Fruit fly (Drosophila melanogaster) whole organism, embryonic: Measurements from ENCODE around the gene CG14984.

ENCODE experiments used
- Bdp1 ChIP-seq: fragments of 200-800 bp; sonication (Bioruptor generic); optimal IDR thresholded peaks from 3 replicates; lab custom pipeline; 2016; ENCODE audit warnings: missing biosample characterization, missing genetic modification characterization
- CG10321 ChIP-seq: fragments of 200-800 bp; sonication (Bioruptor generic); IDR thresholded peaks from 2 replicates; pipeline ENCODE4 v1.3.6; 2022; ENCODE audit warnings: missing biosample characterization, missing genetic modification characterization
- CG12219 ChIP-seq: fragments of 200-800 bp; sonication (Bioruptor generic); optimal IDR thresholded peaks from 3 replicates; lab custom pipeline; 2018; ENCODE audit warnings: missing biosample characterization, mild to moderate bottlenecking, missing genetic modification characterization
- CG12299 ChIP-seq: fragments of 200-800 bp; sonication (Bioruptor generic); optimal IDR thresholded peaks from 2 replicates; lab custom pipeline; 2018; ENCODE audit warnings: missing biosample characterization, mild to moderate bottlenecking, missing genetic modification characterization
- CG12391 ChIP-seq: fragments of 200-800 bp; sonication (Bioruptor generic); optimal IDR thresholded peaks from 3 replicates; lab custom pipeline; 2018; ENCODE audit warnings: missing biosample characterization, mild to moderate bottlenecking, missing genetic modification characterization, moderate library complexity
- CG13296 ChIP-seq: fragments of 200-800 bp; sonication (Bioruptor generic); optimal IDR thresholded peaks from 3 replicates; lab custom pipeline; 2018; ENCODE audit warnings: missing biosample characterization, mild to moderate bottlenecking, missing genetic modification characterization
- CG14050 ChIP-seq: fragments of 200-800 bp; sonication (Bioruptor generic); IDR thresholded peaks from 3 replicates; pipeline ENCODE4 v1.3.6; 2022; ENCODE audit warnings: missing biosample characterization, missing genetic modification characterization
- CG14667 ChIP-seq: fragments of 200-800 bp; sonication (Bioruptor generic); IDR thresholded peaks from 2 replicates; pipeline ENCODE4 v1.3.6; 2022; ENCODE audit warnings: missing biosample characterization, missing genetic modification characterization
- CG14710 ChIP-seq: fragments of 200-800 bp; sonication (Bioruptor generic); optimal IDR thresholded peaks from 3 replicates; lab custom pipeline; 2019; ENCODE audit warnings: missing biosample characterization, mild to moderate bottlenecking, missing genetic modification characterization, moderate library complexity
- CG15011 ChIP-seq: fragments of 200-800 bp; sonication (Bioruptor generic); optimal IDR thresholded peaks from 3 replicates; lab custom pipeline; 2018; ENCODE audit warnings: missing biosample characterization, mild to moderate bottlenecking, missing genetic modification characterization
- CG15073 ChIP-seq: fragments of 200-800 bp; sonication (Bioruptor generic); optimal IDR thresholded peaks from 2 replicates; lab custom pipeline; 2016; ENCODE audit warnings: missing biosample characterization, missing genetic modification characterization
- CG1603 ChIP-seq: fragments of 200-800 bp; sonication (Bioruptor generic); optimal IDR thresholded peaks from 2 replicates; lab custom pipeline; 2019; ENCODE audit warnings: missing biosample characterization, mild to moderate bottlenecking, missing genetic modification characterization, moderate library complexity
- CG17612 ChIP-seq: fragments of 200-800 bp; sonication (Bioruptor generic); IDR thresholded peaks from 2 replicates; pipeline ENCODE4 v1.3.6; 2022; ENCODE audit warnings: missing biosample characterization, missing genetic modification characterization
- CG18764 ChIP-seq: fragments of 200-800 bp; sonication (Bioruptor generic); optimal IDR thresholded peaks from 3 replicates; lab custom pipeline; 2016; ENCODE audit warnings: missing biosample characterization, missing genetic modification characterization
- CG2712 ChIP-seq: fragments of 200-800 bp; optimal IDR thresholded peaks from 3 replicates; lab custom pipeline; 2019; ENCODE audit warnings: missing biosample characterization, mild to moderate bottlenecking, missing genetic modification characterization, moderate library complexity
- CG30431 ChIP-seq: fragments of 200-800 bp; sonication (Bioruptor generic); optimal IDR thresholded peaks from 2 replicates; lab custom pipeline; 2017; ENCODE audit warnings: missing biosample characterization, missing genetic modification characterization
- CG3281 ChIP-seq: fragments of 200-800 bp; sonication (Bioruptor generic); optimal IDR thresholded peaks from 3 replicates; lab custom pipeline; 2017; ENCODE audit warnings: missing biosample characterization, mild to moderate bottlenecking, missing genetic modification characterization
- CG4707 ChIP-seq: fragments of 200-800 bp; sonication (Bioruptor generic); optimal IDR thresholded peaks from 2 replicates; lab custom pipeline; 2018; ENCODE audit warnings: missing biosample characterization, mild to moderate bottlenecking, missing genetic modification characterization, moderate library complexity
- CG7786 ChIP-seq: fragments of 200-800 bp; sonication (Bioruptor generic); optimal IDR thresholded peaks from 2 replicates; lab custom pipeline; 2016; ENCODE audit warnings: missing biosample characterization, missing genetic modification characterization
- CG8944 ChIP-seq: fragments of 200-800 bp; sonication (Bioruptor generic); optimal IDR thresholded peaks from 3 replicates; lab custom pipeline; 2016; ENCODE audit warnings: missing biosample characterization, missing genetic modification characterization
- CG9797 ChIP-seq: fragments of 200-800 bp; sonication (Bioruptor generic); optimal IDR thresholded peaks from 3 replicates; lab custom pipeline; 2018; ENCODE audit warnings: missing biosample characterization, mild to moderate bottlenecking, missing genetic modification characterization
- CrebB ChIP-seq: fragments of 200-800 bp; sonication (Bioruptor generic); optimal IDR thresholded peaks from 3 replicates; lab custom pipeline; 2018; ENCODE audit warnings: missing biosample characterization, mild to moderate bottlenecking, missing genetic modification characterization
- Dp ChIP-seq: fragments of 200-800 bp; sonication (Bioruptor generic); optimal IDR thresholded peaks from 2 replicates; lab custom pipeline; 2018; ENCODE audit warnings: missing biosample characterization, mild to moderate bottlenecking, missing genetic modification characterization, moderate library complexity
- Gug ChIP-seq: fragments of 200-800 bp; sonication (Bioruptor generic); IDR thresholded peaks from 4 replicates; pipeline ENCODE4 v1.3.6; 2022; ENCODE audit warnings: missing biosample characterization, missing genetic modification characterization
- Jarid2 ChIP-seq: fragments of 200-800 bp; sonication (Bioruptor generic); optimal IDR thresholded peaks from 3 replicates; lab custom pipeline; 2017; ENCODE audit warnings: mild to moderate bottlenecking, missing biosample characterization, missing genetic modification reagents, missing genetic modification characterization
- Kr ChIP-seq: fragments of 200-800 bp; sonication (Bioruptor generic); optimal IDR thresholded peaks from 2 replicates; lab custom pipeline; 2017; ENCODE audit warnings: missing biosample characterization, mild to moderate bottlenecking, missing genetic modification characterization
- Lhr ChIP-seq: fragments of 200-800 bp; sonication (Bioruptor generic); optimal IDR thresholded peaks from 3 replicates; lab custom pipeline; 2017; ENCODE audit warnings: mild to moderate bottlenecking, missing biosample characterization, missing genetic modification reagents, missing genetic modification characterization
- Lpt ChIP-seq: fragments of >200 bp; optimal IDR thresholded peaks from 2 replicates; lab custom pipeline; 2018; ENCODE audit warnings: missing biosample characterization, missing genetic modification characterization
- MTF-1 ChIP-seq: fragments of 200-800 bp; sonication (Bioruptor generic); optimal IDR thresholded peaks from 2 replicates; lab custom pipeline; 2018; ENCODE audit warnings: missing biosample characterization, mild to moderate bottlenecking, missing genetic modification characterization, borderline replicate concordance
- NFAT ChIP-seq: fragments of 200-800 bp; sonication (Bioruptor generic); IDR thresholded peaks from 2 replicates; pipeline ENCODE4 v1.3.6; 2022; ENCODE audit warnings: missing biosample characterization, missing genetic modification characterization
- Ptx1 ChIP-seq: fragments of 200-800 bp; sonication (Bioruptor generic); IDR thresholded peaks from 2 replicates; pipeline ENCODE4 v1.3.6; 2022; ENCODE audit warnings: missing biosample characterization, missing genetic modification characterization
- Tbp ChIP-seq: fragments of >200 bp; optimal IDR thresholded peaks from 2 replicates; lab custom pipeline; 2018; ENCODE audit warnings: missing biosample characterization, missing genetic modification characterization
- Trl ChIP-seq, 3 experiments: fragments of >200 bp in 2 of 3; fragments of 200-800 bp in 1 of 3; sonication (Bioruptor generic) in 1 of 3; optimal IDR thresholded peaks; 2 replicates in 1 of 3; 3 replicates in 2 of 3; lab custom pipeline; 2016 to 2017; ENCODE audit warnings: missing biosample characterization in 1 of 3, missing genetic modification characterization in 1 of 3
- Vsx1 ChIP-seq: fragments of 200-800 bp; sonication (Bioruptor generic); optimal IDR thresholded peaks from 2 replicates; lab custom pipeline; 2017; ENCODE audit warnings: missing biosample characterization, mild to moderate bottlenecking, missing genetic modification characterization, missing genetic modification reagents
- ara ChIP-seq: fragments of 200-800 bp; sonication (Bioruptor generic); IDR thresholded peaks from 2 replicates; pipeline ENCODE4 v1.3.6; 2022; ENCODE audit warnings: missing biosample characterization, missing genetic modification characterization
- br ChIP-seq: fragments of >200 bp; optimal IDR thresholded peaks from 2 replicates; lab custom pipeline; 2017
- croc ChIP-seq: fragments of 200-800 bp; sonication (Bioruptor generic); conservative IDR thresholded peaks from 3 replicates; pipeline ENCODE4 v1.3.6; 2022; ENCODE audit warnings: missing biosample characterization, missing genetic modification characterization
- dm ChIP-seq: fragments of 200-800 bp; sonication (Bioruptor generic); optimal IDR thresholded peaks from 3 replicates; lab custom pipeline; 2016; ENCODE audit warnings: missing biosample characterization, missing genetic modification characterization
- ems ChIP-seq: fragments of 200-800 bp; sonication (Bioruptor generic); optimal IDR thresholded peaks from 3 replicates; lab custom pipeline; 2016; ENCODE audit warnings: missing biosample characterization, missing genetic modification characterization
- gcm2 ChIP-seq: fragments of 200-800 bp; sonication (Bioruptor generic); optimal IDR thresholded peaks from 2 replicates; lab custom pipeline; 2016; ENCODE audit warnings: missing biosample characterization, missing genetic modification characterization
- grau ChIP-seq: fragments of 200-800 bp; optimal IDR thresholded peaks from 3 replicates; lab custom pipeline; 2019; ENCODE audit warnings: missing biosample characterization, mild to moderate bottlenecking, missing genetic modification characterization, moderate library complexity
- hb ChIP-seq: fragments of 200-800 bp; sonication (Bioruptor generic); IDR thresholded peaks from 3 replicates; pipeline ENCODE4 v1.3.6; 2022; ENCODE audit warnings: missing biosample characterization, missing genetic modification characterization; ENCODE audit not compliant: partially characterized antibody
- hbn ChIP-seq: fragments of 200-800 bp; sonication (Bioruptor generic); IDR thresholded peaks from 2 replicates; pipeline ENCODE4 v1.3.6; 2022; ENCODE audit warnings: missing biosample characterization, missing genetic modification characterization; ENCODE audit not compliant: partially characterized antibody
- lmd ChIP-seq: fragments of 200-800 bp; sonication (Bioruptor generic); IDR thresholded peaks from 2 replicates; pipeline ENCODE4 v1.3.6; 2022; ENCODE audit warnings: missing biosample characterization, missing genetic modification characterization
- luna ChIP-seq: fragments of 200-800 bp; sonication (Bioruptor generic); optimal IDR thresholded peaks from 2 replicates; lab custom pipeline; 2016; ENCODE audit warnings: missing biosample characterization, missing genetic modification characterization
- peb ChIP-seq: fragments of 200-800 bp; sonication (Bioruptor generic); IDR thresholded peaks from 2 replicates; pipeline ENCODE4 v1.3.6; 2022; ENCODE audit warnings: missing biosample characterization, missing genetic modification characterization
- shn ChIP-seq: fragments of 200-800 bp; sonication (Bioruptor generic); optimal IDR thresholded peaks from 3 replicates; lab custom pipeline; 2016; ENCODE audit warnings: missing biosample characterization, missing genetic modification characterization
- stc ChIP-seq: fragments of 200-800 bp; sonication (Bioruptor generic); IDR thresholded peaks from 2 replicates; pipeline ENCODE4 v1.3.6; 2022; ENCODE audit warnings: missing biosample characterization, missing genetic modification characterization
- vnd ChIP-seq: fragments of 200-800 bp; sonication (Bioruptor generic); IDR thresholded peaks from 3 replicates; pipeline ENCODE4 v1.3.6; 2022; ENCODE audit warnings: missing biosample characterization, missing genetic modification characterization; ENCODE audit not compliant: partially characterized antibody

CG14984 gene

dm6 chr3L:3908838-3909810 lies 43.2 kb downstream of the CG14984 start (continued):
- TF ChIP-seq Trl (optimal IDR thresholded peaks at IDR 0.05; lab: Kevin White, UChicago) (no peak), Trl (GFP tag; optimal IDR thresholded peaks at IDR 0.05; lab: Kevin White, UChicago) (no peak), CG2712 (tag; lab: Kevin White, UChicago) (peak; percentile 40), CG17612 (GFP tag; lab: Robert Waterston, UW) (no peak), MTF-1 (GFP tag; lab: Kevin White, UChicago) (no peak), CG14050 (no peak), CG30431 (GFP tag; lab: Kevin White, UChicago) (no peak), hb (GFP tag; lab: Robert Waterston, UW) (no peak), CrebB (tag; lab: Kevin White, UChicago) (no peak), CG10321 (GFP tag; lab: Robert Waterston, UW) (no peak), CG1603 (tag; lab: Kevin White, UChicago) (peak; percentile 55), Bdp1 (GFP tag; lab: Kevin White, UChicago) (no peak), CG13296 (no peak), CG12219 (GFP tag; lab: Kevin White, UChicago) (no peak), shn (GFP tag; lab: Kevin White, UChicago) (no peak), lmd (GFP tag; lab: Robert Waterston, UW) (no peak), CG15073 (GFP tag; lab: Kevin White, UChicago) (no peak), croc (GFP tag; lab: Robert Waterston, UW) (no peak), CG18764 (GFP tag; lab: Kevin White, UChicago) (no peak), hbn (GFP tag; lab: Robert Waterston, UW) (peak; percentile 56; the same call in 1 of the 2 replicates), Gug (no peak), CG14710 (peak; percentile 47), Ptx1 (no peak), Lhr (peak; percentile 18), Vsx1 (GFP tag; lab: Kevin White, UChicago) (no peak), ems (no peak), vnd (GFP tag; lab: Robert Waterston, UW) (no peak; the same call in 2 of the 3 replicates), Tbp (GFP tag; lab: Kevin White, UChicago) (no peak), Dp (GFP tag; lab: Kevin White, UChicago) (peak; percentile 72), luna (no peak), peb (GFP tag; lab: Robert Waterston, UW) (no peak), gcm2 (GFP tag; lab: Kevin White, UChicago) (no peak), CG4707 (GFP tag; lab: Kevin White, UChicago) (no peak), dm (GFP tag; lab: Kevin White, UChicago) (peak; percentile 41), CG9797 (peak; percentile 47), CG3281 (GFP tag; lab: Kevin White, UChicago) (no peak), CG12299 (tag; lab: Kevin White, UChicago) (no peak), CG12391 (tag; lab: Kevin White, UChicago) (no peak), br (lab: Kevin White, UChicago) (no peak), CG14667 (GFP tag; lab: Robert Waterston, UW) (no peak), CG8944 (GFP tag; lab: Kevin White, UChicago) (no peak), grau (tag; lab: Kevin White, UChicago) (no peak), CG15011 (GFP tag; lab: Kevin White, UChicago) (no peak), ara (GFP tag; lab: Robert Waterston, UW) (no peak), Lpt (GFP tag; lab: Kevin White, UChicago) (no peak), Jarid2 (GFP tag; lab: Kevin White, UChicago) (no peak), stc (GFP tag; lab: Robert Waterston, UW) (no peak), Kr (no peak), NFAT (GFP tag; lab: Robert Waterston, UW) (peak; percentile 12; the same call in 1 of the 2 replicates), CG7786 (GFP tag; lab: Kevin White, UChicago) (no peak)
